Worm (Caenorhabditis elegans) whole organism, young adult: ENCODE data around the gene F35C5.1.

Experiments
- B0336.3 ChIP-seq: fragments of 200-800 bp; sonication (Bioruptor generic); IDR thresholded peaks from 2 replicates; pipeline ENCODE4 v1.3.6; 2022; ENCODE audit warnings: missing genetic modification characterization, missing compliant biosample characterization
- F49E8.2 ChIP-seq: sonication (generic microtip); optimal IDR thresholded peaks from 3 replicates; lab custom pipeline; 2017; ENCODE audit warnings: missing genetic modification characterization, mild to moderate bottlenecking, missing compliant biosample characterization, antibody characterized with exemption, moderate library complexity; ENCODE audit not compliant: insufficient read depth
- ama-1 ChIP-seq, 3 experiments: fragments of 150-350 bp in 1 of 3; sonication (generic microtip) in 2 of 3; optimal IDR thresholded peaks; 2 replicates each; lab custom pipeline; 2014 to 2018; ENCODE audit warnings: missing biosample characterization in 2 of 3, missing genetic modification characterization in 2 of 3, missing genetic modification reagents in 2 of 3
- efl-1 ChIP-seq: fragments of 150-350 bp; optimal IDR thresholded peaks from 2 replicates; lab custom pipeline; 2014; ENCODE audit warnings: missing biosample characterization, missing genetic modification reagents, missing genetic modification characterization
- hrde-1 ChIP-seq: sonication (generic microtip); optimal IDR thresholded peaks from 2 replicates; lab custom pipeline; 2016; ENCODE audit warnings: missing genetic modification characterization, mild to moderate bottlenecking, missing compliant biosample characterization, moderate library complexity, missing genotype, missing genetic modification reagents, borderline replicate concordance
- hsf-1 ChIP-seq: fragments of 200-800 bp; sonication (Bioruptor generic); IDR thresholded peaks from 2 replicates; pipeline ENCODE4 v1.3.6; 2022; ENCODE audit warnings: missing genetic modification reagents, missing genetic modification characterization, missing compliant biosample characterization
- nfyb-1 ChIP-seq: fragments of 200-800 bp; sonication (Bioruptor generic); IDR thresholded peaks from 2 replicates; pipeline ENCODE4 v1.3.6; 2022; ENCODE audit warnings: missing genetic modification reagents, missing genetic modification characterization, missing compliant biosample characterization
- repo-1 ChIP-seq: sonication (generic microtip); optimal IDR thresholded peaks from 2 replicates; lab custom pipeline; 2017; ENCODE audit warnings: mild to moderate bottlenecking, missing genetic modification characterization, missing compliant biosample characterization
- unc-130 ChIP-seq: sonication (generic microtip); optimal IDR thresholded peaks from 2 replicates; lab custom pipeline; 2016; ENCODE audit warnings: missing genetic modification reagents, missing genetic modification characterization, missing compliant biosample characterization
- ztf-25 ChIP-seq: fragments of 200-800 bp; sonication (Bioruptor generic); IDR thresholded peaks from 2 replicates; pipeline ENCODE4 v1.3.6; 2022; ENCODE audit warnings: missing genetic modification reagents, missing genetic modification characterization, missing compliant biosample characterization
- ztf-6 ChIP-seq: fragments of 200-800 bp; sonication (Bioruptor generic); IDR thresholded peaks from 2 replicates; pipeline ENCODE4 v1.3.6; 2022; ENCODE audit warnings: missing genetic modification reagents, missing genetic modification characterization, missing compliant biosample characterization

ce11 chrII:12930138-12930537, 49.5 kb downstream of the F35C5.1 start:
- TF ChIP-seq unc-130 (GFP tag; lab: Kevin White, UChicago) (no peak), ztf-25 (GFP tag; lab: Robert Waterston, UW) (no peak), ama-1 (optimal IDR thresholded peaks at IDR 0.05; lab: Kevin White, UChicago) (no peak), ama-1 (GFP tag; optimal IDR thresholded peaks at IDR 0.05; lab: Kevin White, UChicago) (no peak), hrde-1 (no peak), B0336.3 (no peak), nfyb-1 (GFP tag; lab: Robert Waterston, UW) (no peak), F49E8.2 (tag; lab: Kevin White, UChicago) (no peak), repo-1 (tag; lab: Kevin White, UChicago) (no peak), efl-1 (GFP tag; lab: Kevin White, UChicago) (no peak), ztf-6 (GFP tag; lab: Robert Waterston, UW) (no peak), hsf-1 (no peak)
